Worm (Caenorhabditis elegans) whole organism, L4 larva: Measurements from ENCODE around the gene dlc-2.

Experiments
- F26F4.8 ChIP-seq: fragments of 200-800 bp; sonication (Bioruptor generic); conservative IDR thresholded peaks from 2 replicates; pipeline ENCODE4 v1.3.6; 2022; ENCODE audit warnings: missing genetic modification characterization, missing compliant biosample characterization
- F44E2.7 ChIP-seq: fragments of 200-800 bp; sonication (Bioruptor generic); IDR thresholded peaks from 2 replicates; pipeline ENCODE4 v2.1.2; 2022; ENCODE audit warnings: missing genetic modification characterization, missing compliant biosample characterization
- F49E8.2 ChIP-seq: sonication (generic microtip); optimal IDR thresholded peaks from 2 replicates; lab custom pipeline; 2016; ENCODE audit warnings: missing compliant biosample characterization, mild to moderate bottlenecking, missing genetic modification characterization, borderline replicate concordance
- R02D3.7 ChIP-seq: fragments of 150-350 bp; sonication (generic microtip); optimal IDR thresholded peaks from 3 replicates; lab custom pipeline; 2014; ENCODE audit warnings: missing biosample characterization, missing genetic modification characterization
- T26A8.4 ChIP-seq: fragments of 200-800 bp; sonication (Bioruptor generic); IDR thresholded peaks from 2 replicates; pipeline ENCODE4 v1.3.6; 2022; ENCODE audit warnings: missing genetic modification characterization, missing compliant biosample characterization
- aha-1 ChIP-seq: fragments of 150-350 bp; peaks from one replicate; lab custom pipeline; 2014; ENCODE audit warnings: missing biosample characterization, missing genetic modification characterization
- ama-1 ChIP-seq: fragments of 150-350 bp; optimal IDR thresholded peaks from 2 replicates; lab custom pipeline; 2014; ENCODE audit warnings: inconsistent platforms, mixed read lengths
- attf-4 ChIP-seq: sonication (generic microtip); optimal IDR thresholded peaks from 3 replicates; lab custom pipeline; 2017; ENCODE audit warnings: missing biosample characterization, missing genetic modification characterization
- ceh-32 ChIP-seq: sonication (generic microtip); optimal IDR thresholded peaks from 2 replicates; lab custom pipeline; 2016; ENCODE audit warnings: mild to moderate bottlenecking, missing genetic modification characterization, missing compliant biosample characterization; ENCODE audit not compliant: poor library complexity
- ceh-82 ChIP-seq: sonication (generic microtip); optimal IDR thresholded peaks from 2 replicates; lab custom pipeline; 2017; ENCODE audit warnings: missing biosample characterization, missing genetic modification characterization
- ctbp-1 ChIP-seq: fragments of 200-800 bp; sonication (Bioruptor generic); IDR thresholded peaks from 2 replicates; pipeline ENCODE4 v1.3.6; 2022; ENCODE audit warnings: missing genetic modification reagents, missing genetic modification characterization, missing compliant biosample characterization
- daf-19 ChIP-seq: fragments of 200-800 bp; sonication (Bioruptor generic); conservative IDR thresholded peaks from 2 replicates; pipeline ENCODE4 v1.3.6; 2022; ENCODE audit warnings: missing genetic modification characterization, missing compliant biosample characterization
- dmd-9 ChIP-seq: fragments of 200-800 bp; sonication (Bioruptor generic); IDR thresholded peaks from 2 replicates; pipeline ENCODE4 v1.3.6; 2022; ENCODE audit warnings: missing genetic modification reagents, missing genetic modification characterization, missing compliant biosample characterization
- duxl-1 ChIP-seq: sonication (generic microtip); optimal IDR thresholded peaks from 2 replicates; lab custom pipeline; 2016; ENCODE audit warnings: mild to moderate bottlenecking, missing genetic modification characterization, moderate library complexity, missing compliant biosample characterization; ENCODE audit not compliant: poor library complexity
- dve-1 ChIP-seq: sonication (generic microtip); optimal IDR thresholded peaks from 2 replicates; lab custom pipeline; 2017; ENCODE audit warnings: antibody characterized with exemption, mild to moderate bottlenecking, missing genetic modification characterization, missing compliant biosample characterization; ENCODE audit not compliant: insufficient read depth
- egl-27 ChIP-seq: sonication (generic microtip); optimal IDR thresholded peaks from 3 replicates; lab custom pipeline; 2017; ENCODE audit warnings: missing biosample characterization, missing genetic modification reagents, missing genetic modification characterization
- egl-43 ChIP-seq: fragments of 200-800 bp; sonication (Bioruptor generic); IDR thresholded peaks from 2 replicates; pipeline ENCODE4 v1.3.6; 2022; ENCODE audit warnings: missing genetic modification reagents, missing genetic modification characterization, missing compliant biosample characterization
- fos-1 ChIP-seq: fragments of 150-350 bp; optimal IDR thresholded peaks from 2 replicates; lab custom pipeline; 2014; ENCODE audit warnings: missing biosample characterization, missing genetic modification characterization
- hif-1 ChIP-seq, 2 experiments: sonication (generic microtip); optimal IDR thresholded peaks; 2 replicates each; lab custom pipeline; 2016 to 2017; ENCODE audit warnings: missing compliant biosample characterization in 2 of 2, missing genetic modification characterization in 2 of 2, missing genetic modification reagents in 2 of 2, missing genotype in 2 of 2, mild to moderate bottlenecking in 1 of 2
- hlh-30 ChIP-seq: sonication (generic microtip); optimal IDR thresholded peaks from 2 replicates; lab custom pipeline; 2017; ENCODE audit warnings: antibody characterized with exemption, mild to moderate bottlenecking, missing genetic modification characterization, missing compliant biosample characterization; ENCODE audit not compliant: insufficient read depth
- hmg-1.1 ChIP-seq: fragments of 200-800 bp; sonication (Bioruptor generic); IDR thresholded peaks from 2 replicates; pipeline ENCODE4 v1.3.6; 2022; ENCODE audit warnings: missing genetic modification reagents, missing genetic modification characterization, missing compliant biosample characterization
- lim-7 ChIP-seq: fragments of 200-800 bp; sonication (Bioruptor generic); IDR thresholded peaks from 2 replicates; pipeline ENCODE4 v1.3.6; 2022; ENCODE audit warnings: missing genetic modification characterization, missing compliant biosample characterization
- lin-1 ChIP-seq: fragments of 200-800 bp; sonication (Bioruptor generic); IDR thresholded peaks from 2 replicates; pipeline ENCODE4 v1.3.6; 2022; ENCODE audit warnings: missing genetic modification reagents, missing genetic modification characterization, missing compliant biosample characterization
- lin-13 ChIP-seq: fragments of 150-350 bp; optimal IDR thresholded peaks from 2 replicates; lab custom pipeline; 2014; ENCODE audit warnings: missing biosample characterization, missing genetic modification reagents, missing genetic modification characterization
- lin-29 ChIP-seq: fragments of 200-800 bp; sonication (Bioruptor generic); IDR thresholded peaks from 2 replicates; pipeline ENCODE4 v1.3.6; 2022; ENCODE audit warnings: missing genetic modification reagents, missing genetic modification characterization, missing compliant biosample characterization
- lin-38 ChIP-seq: fragments of 200-800 bp; sonication (Bioruptor generic); IDR thresholded peaks from 2 replicates; pipeline ENCODE4 v1.3.6; 2022; ENCODE audit warnings: missing genetic modification reagents, missing genetic modification characterization, missing compliant biosample characterization
- lin-39 ChIP-seq: fragments of 150-350 bp; optimal IDR thresholded peaks from 2 replicates; lab custom pipeline; 2014; ENCODE audit warnings: missing biosample characterization, missing genetic modification reagents, missing genetic modification characterization
- lsy-2 ChIP-seq, 2 experiments: fragments of 150-350 bp in 1 of 2; sonication (generic microtip) in 1 of 2; optimal IDR thresholded peaks; 2 replicates each; lab custom pipeline; 2014 to 2017; ENCODE audit warnings: missing biosample characterization in 2 of 2, missing genetic modification characterization in 2 of 2
- madf-5 ChIP-seq, 2 experiments: fragments of 200-800 bp; sonication (Bioruptor generic); IDR thresholded peaks; 2 replicates each; pipeline ENCODE4 v1.3.6; 2022; ENCODE audit warnings: missing compliant biosample characterization in 2 of 2, missing genetic modification characterization in 2 of 2
- madf-9 ChIP-seq: fragments of 200-800 bp; sonication (Bioruptor generic); conservative IDR thresholded peaks from 2 replicates; pipeline ENCODE4 v1.3.6; 2022; ENCODE audit warnings: missing genetic modification reagents, missing genetic modification characterization, missing compliant biosample characterization
- mep-1 ChIP-seq: fragments of 150-350 bp; sonication (generic microtip); optimal IDR thresholded peaks from 3 replicates; lab custom pipeline; 2014; ENCODE audit warnings: missing biosample characterization, missing genetic modification characterization
- mes-2 ChIP-seq: sonication (generic microtip); optimal IDR thresholded peaks from 2 replicates; lab custom pipeline; 2016; ENCODE audit warnings: missing genotype, mild to moderate bottlenecking, missing genetic modification characterization, missing compliant biosample characterization; ENCODE audit not compliant: poor library complexity, severe bottlenecking
- mxl-3 ChIP-seq: fragments of 200-800 bp; sonication (Bioruptor generic); optimal IDR thresholded peaks from 2 replicates; lab custom pipeline; 2018; ENCODE audit warnings: mild to moderate bottlenecking, missing genetic modification characterization, missing compliant biosample characterization
- nhr-11 ChIP-seq: fragments of 150-350 bp; optimal IDR thresholded peaks from 2 replicates; lab custom pipeline; 2014; ENCODE audit warnings: missing biosample characterization, missing genetic modification characterization
- nhr-237 ChIP-seq: sonication (generic microtip); optimal IDR thresholded peaks from 2 replicates; lab custom pipeline; 2017; ENCODE audit warnings: missing biosample characterization, missing genetic modification characterization
- nhr-28 ChIP-seq: fragments of 150-350 bp; optimal IDR thresholded peaks from 2 replicates; lab custom pipeline; 2014; ENCODE audit warnings: missing biosample characterization, missing genetic modification characterization
- nhr-6 ChIP-seq: fragments of 150-350 bp; optimal IDR thresholded peaks from 2 replicates; lab custom pipeline; 2014; ENCODE audit warnings: missing biosample characterization, missing genetic modification characterization
- php-3 ChIP-seq: fragments of 200-800 bp; sonication (Bioruptor generic); IDR thresholded peaks from 2 replicates; pipeline ENCODE4 v1.3.6; 2022; ENCODE audit warnings: missing genetic modification reagents, missing genetic modification characterization, missing compliant biosample characterization
- vab-7 ChIP-seq: fragments of 200-800 bp; sonication (Bioruptor generic); IDR thresholded peaks from 2 replicates; pipeline ENCODE4 v1.3.6; 2022; ENCODE audit warnings: missing genetic modification reagents, missing genetic modification characterization, missing compliant biosample characterization
- zfp-2 ChIP-seq: sonication (generic microtip); optimal IDR thresholded peaks from 2 replicates; lab custom pipeline; 2016; ENCODE audit warnings: mild to moderate bottlenecking, missing genetic modification characterization, missing compliant biosample characterization
- zip-11 ChIP-seq: fragments of 200-800 bp; sonication (Bioruptor generic); IDR thresholded peaks from 2 replicates; pipeline ENCODE4 v1.3.6; 2022; ENCODE audit warnings: missing genetic modification characterization, missing compliant biosample characterization
- zip-2 ChIP-seq: fragments of 150-350 bp; optimal IDR thresholded peaks from 2 replicates; lab custom pipeline; 2014; ENCODE audit warnings: missing biosample characterization, missing genetic modification characterization
- ztf-11 ChIP-seq: fragments of 150-350 bp; optimal IDR thresholded peaks from 2 replicates; lab custom pipeline; 2014; ENCODE audit warnings: missing biosample characterization, missing genetic modification characterization
- ztf-7 ChIP-seq: fragments of 150-350 bp; optimal IDR thresholded peaks from 2 replicates; lab custom pipeline; 2014; ENCODE audit warnings: missing biosample characterization, missing genetic modification characterization

The dlc-2 gene

ce11 chrIV:12111477-12111876 lies at the start of gene dlc-2:
Gene dlc-2 (minus strand): TSS chrIV:12111577.
- TF ChIP-seq mep-1, result no peak
- TF ChIP-seq lin-13 (GFP tag; lab: Kevin White, UChicago), result no peak
- TF ChIP-seq nhr-237 (tag; lab: Kevin White, UChicago), result no peak
- TF ChIP-seq lin-29 (GFP tag; lab: Robert Waterston, UW), result no peak
- TF ChIP-seq php-3, result no peak
- TF ChIP-seq F49E8.2, result no peak
- no peak for TF ChIP-seq lin-1 (GFP tag; lab: Robert Waterston, UW)
- TF ChIP-seq duxl-1 (tag; lab: Kevin White, UChicago), result no peak
- TF ChIP-seq ceh-82, result no peak
- no peak for TF ChIP-seq mes-2
- no peak for TF ChIP-seq nhr-11 (tag; lab: Kevin White, UChicago)

DNA sequence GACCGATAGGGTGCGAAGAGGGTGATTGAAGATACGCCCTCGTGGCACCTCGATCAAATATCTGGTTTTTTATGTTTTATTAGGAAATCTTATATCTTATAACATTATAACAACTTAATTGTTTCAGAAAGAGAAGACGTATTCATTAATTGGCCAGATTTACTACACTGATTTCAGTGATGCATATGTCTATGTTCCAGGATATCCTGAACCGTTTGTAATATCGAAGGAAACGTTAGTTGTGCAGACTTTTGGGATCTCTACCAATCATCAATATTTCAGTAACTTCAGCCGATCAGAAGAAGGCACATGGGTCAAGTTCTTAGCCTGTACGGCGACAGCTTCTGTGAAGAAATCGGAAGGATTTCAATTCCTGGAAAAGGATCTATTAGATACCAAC lies 49.0 kb upstream of the dlc-2 start:
- TF ChIP-seq aha-1 (tag; lab: Kevin White, UChicago) (peak; percentile 96), madf-5 (GFP tag; IDR thresholded peaks at IDR 0.05; lab: Robert Waterston, UW) (no peak), egl-43 (no peak), ama-1 (lab: Kevin White, UChicago) (no peak), ztf-7 (tag; lab: Kevin White, UChicago) (no peak), R02D3.7 (tag; lab: Kevin White, UChicago) (no peak)
- TF ChIP-seq, all 104 proteins: peak for 1

DNA sequence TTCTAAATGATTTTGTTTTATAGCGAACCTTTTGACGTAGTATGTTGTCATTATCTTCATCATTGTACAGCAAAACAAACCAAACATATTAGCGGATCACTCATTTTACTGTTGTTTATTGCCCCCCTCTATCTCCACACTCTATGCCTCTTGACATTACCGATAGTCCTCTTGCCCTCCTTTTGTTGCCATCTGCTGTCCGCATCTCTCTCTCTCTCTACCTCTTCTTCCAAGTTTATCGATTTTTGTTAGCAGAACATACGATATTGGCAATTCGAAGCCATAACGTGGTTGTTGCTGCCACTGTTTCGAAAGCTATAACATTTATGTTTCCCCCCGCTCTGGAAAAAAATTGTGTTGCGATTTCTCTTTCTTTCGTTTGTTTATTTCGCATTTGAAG lies 46.5 kb upstream of the dlc-2 start:
- TF ChIP-seq zip-2 (tag; lab: Kevin White, UChicago), result no peak
- peak; percentile 25 for TF ChIP-seq mxl-3 (GFP tag; lab: Kevin White, UChicago)
- TF ChIP-seq hmg-1.1 (GFP tag; lab: Robert Waterston, UW), result 0 out of 2 replicates have a peak, but pooled peaks have one; percentile 29
- peak; percentile 20 for TF ChIP-seq nhr-6 (tag; lab: Kevin White, UChicago)
- TF ChIP-seq mes-2, result peak; percentile 6

DNA sequence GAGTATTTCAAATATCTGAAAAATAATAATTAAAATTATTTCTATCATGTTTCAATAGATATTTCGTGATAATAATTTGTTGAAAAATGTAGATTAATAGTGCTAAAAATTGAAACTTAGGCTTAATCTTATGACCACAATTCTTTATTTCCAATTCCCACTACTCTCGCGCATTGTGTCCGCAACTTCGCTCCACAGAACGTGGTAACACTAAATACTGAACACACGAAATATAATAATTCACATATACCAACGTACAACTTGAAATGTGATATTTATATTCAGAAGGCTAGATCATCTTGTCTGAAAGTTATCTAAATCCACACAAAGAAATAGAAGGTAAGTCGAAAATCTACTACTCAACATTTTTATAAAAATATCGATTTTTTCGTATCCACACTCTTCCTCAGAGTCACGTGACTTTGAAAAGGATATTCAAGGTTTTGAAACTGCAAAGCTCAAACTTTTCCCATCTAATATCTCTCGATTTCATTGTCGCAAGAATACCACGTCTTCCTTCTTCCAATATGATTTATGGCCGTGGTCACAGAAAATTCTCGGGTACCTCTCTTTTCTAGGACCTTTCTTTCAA lies 45.4 kb upstream of the dlc-2 start, which contains the start of gene eri-12:
eri-12 (plus strand) TSS at position 197 of the 592 bp plus-strand sequence.
- peak; percentile 61 for TF ChIP-seq hlh-30
- no peak for TF ChIP-seq fos-1 (tag; lab: Kevin White, UChicago)
- peak; percentile 17; the same call in 1 of the 2 replicates for TF ChIP-seq lin-38 (GFP tag; lab: Robert Waterston, UW)
- TF ChIP-seq zip-11 (GFP tag; lab: Robert Waterston, UW), result no peak
- peak in 1 of 2 experiments; percentile 7 for TF ChIP-seq lsy-2 (tag; optimal IDR thresholded peaks at IDR 0.05; lab: Kevin White, UChicago)
- TF ChIP-seq nhr-28, result peak; percentile 21
- TF ChIP-seq mes-2, result peak; percentile 21

ce11 chrIV:12154195-12154677 lies 42.9 kb upstream of the dlc-2 start, which contains the start of gene B0001.7:
Gene B0001.7 (minus strand): TSS chrIV:12154245.
- TF ChIP-seq hif-1 (tag; optimal IDR thresholded peaks at IDR 0.05; lab: Kevin White, UChicago), result no peak
- TF ChIP-seq daf-19 (GFP tag; lab: Robert Waterston, UW), result no peak
- TF ChIP-seq madf-9 (GFP tag; lab: Robert Waterston, UW), result no peak
- no peak for TF ChIP-seq attf-4 (tag; lab: Kevin White, UChicago)
- TF ChIP-seq T26A8.4 (GFP tag; lab: Robert Waterston, UW), result no peak
- no peak for TF ChIP-seq F44E2.7
- TF ChIP-seq vab-7 (GFP tag; lab: Robert Waterston, UW), result no peak
- no peak for TF ChIP-seq zfp-2 (tag; lab: Kevin White, UChicago)
- no peak for TF ChIP-seq nhr-28
- no peak for TF ChIP-seq dve-1 (tag; lab: Kevin White, UChicago)
- no peak for TF ChIP-seq F26F4.8 (GFP tag; lab: Robert Waterston, UW)
- no peak for TF ChIP-seq dmd-9 (GFP tag; lab: Robert Waterston, UW)
- no peak for TF ChIP-seq ceh-32 (tag; lab: Kevin White, UChicago)
- no peak for TF ChIP-seq lin-39
- TF ChIP-seq ztf-11 (tag; lab: Kevin White, UChicago), result no peak
- no peak for TF ChIP-seq ctbp-1 (GFP tag; lab: Robert Waterston, UW)
- no peak for TF ChIP-seq egl-27
- TF ChIP-seq lim-7 (GFP tag; lab: Robert Waterston, UW), result no peak
- TF ChIP-seq, all 104 proteins: peak for 0
